ENCODE assay signal across 2 fruit fly cellular contexts in genomic region chr3R:10696371-10696777, dm6.
TF ChIP-seq lines count a peak whose summit lies in the region.

Gene pug (plus strand): TSS chr3R:10696534.
Gene CG14683 (plus strand): TSS chr3R:10696647.
Gene CG46459 (plus strand): TSS chr3R:10696647.

TF ChIP-seq in whole organism, adult, 20 proteins besides CTCF, POLR2A, EP300 and RAD21 (continued from another document):
- TF ChIP-seq CG12768 (GFP tag; optimal IDR thresholded peaks at IDR 0.05; lab: Kevin White, UChicago) (no peak), Hr96 (GFP tag; optimal IDR thresholded peaks at IDR 0.05; lab: Kevin White, UChicago) (peak; percentile 53)

TF ChIP-seq in whole organism, embryonic, 481 proteins besides CTCF, POLR2A, EP300 and RAD21 (continued from another document and continues in another):
- no peak for TF ChIP-seq CG10431 (GFP tag; optimal IDR thresholded peaks at IDR 0.05; lab: Kevin White, UChicago)
- no peak for TF ChIP-seq z (GFP tag; IDR thresholded peaks at IDR 0.05; lab: Robert Waterston, UW)
- peak; percentile 25 for TF ChIP-seq jumu (GFP tag; optimal IDR thresholded peaks at IDR 0.05; lab: Kevin White, UChicago)
- TF ChIP-seq HLH4C (GFP tag; IDR thresholded peaks at IDR 0.05; lab: Robert Waterston, UW; ENCODE audit: partially characterized antibody): peak; percentile 95
- TF ChIP-seq CG8388 (GFP tag; optimal IDR thresholded peaks at IDR 0.05; lab: Kevin White, UChicago): peak; percentile 8
- no peak for TF ChIP-seq CG17568 (GFP tag; optimal IDR thresholded peaks at IDR 0.05; lab: Kevin White, UChicago)
- no peak for TF ChIP-seq HHEX (GFP tag; optimal IDR thresholded peaks at IDR 0.05; lab: Kevin White, UChicago)
- TF ChIP-seq lilli (GFP tag; optimal IDR thresholded peaks at IDR 0.05; lab: Kevin White, UChicago): peak; percentile 74
- TF ChIP-seq odd (GFP tag; optimal IDR thresholded peaks at IDR 0.05; lab: Kevin White, UChicago): no peak
- no peak for TF ChIP-seq CG6813 (GFP tag; optimal IDR thresholded peaks at IDR 0.05; lab: Kevin White, UChicago)
- TF ChIP-seq inv (GFP tag; IDR thresholded peaks at IDR 0.05; lab: Robert Waterston, UW; ENCODE audit: partially characterized antibody): peak; percentile 98
- TF ChIP-seq tin (GFP tag; optimal IDR thresholded peaks at IDR 0.05; lab: Kevin White, UChicago): peak; percentile 36
- peak; percentile 99 for TF ChIP-seq CG13287 (GFP tag; IDR thresholded peaks at IDR 0.05; lab: Robert Waterston, UW; ENCODE audit: partially characterized antibody)
- TF ChIP-seq dm (GFP tag; optimal IDR thresholded peaks at IDR 0.05; lab: Kevin White, UChicago): peak; percentile 73
- peak; percentile 60 for TF ChIP-seq zfh2 (GFP tag; optimal IDR thresholded peaks at IDR 0.05; lab: Kevin White, UChicago)
- peak; percentile 94 for TF ChIP-seq Opbp (GFP tag; IDR thresholded peaks at IDR 0.05; lab: Robert Waterston, UW; ENCODE audit: partially characterized antibody)
- 0 out of 2 replicates have a peak, but pooled peaks have one; percentile 6 for TF ChIP-seq sisA (GFP tag; IDR thresholded peaks at IDR 0.05; lab: Robert Waterston, UW)
- TF ChIP-seq CG3163 (GFP tag; optimal IDR thresholded peaks at IDR 0.05; lab: Kevin White, UChicago): no peak
- TF ChIP-seq CG3726 (GFP tag; IDR thresholded peaks at IDR 0.05; lab: Robert Waterston, UW): no peak
- no peak; the same call in 1 of the 2 replicates for TF ChIP-seq CG6272 (GFP tag; IDR thresholded peaks at IDR 0.05; lab: Robert Waterston, UW)
- no peak for TF ChIP-seq esg (GFP tag; conservative IDR thresholded peaks at IDR 0.05; lab: Robert Waterston, UW)
- peak; percentile 21 for TF ChIP-seq CG4820 (GFP tag; optimal IDR thresholded peaks at IDR 0.05; lab: Kevin White, UChicago)
- peak; percentile 97 for TF ChIP-seq hb (GFP tag; IDR thresholded peaks at IDR 0.05; lab: Robert Waterston, UW; ENCODE audit: partially characterized antibody)
- peak; percentile 40 for TF ChIP-seq CG4424 (GFP tag; optimal IDR thresholded peaks at IDR 0.05; lab: Kevin White, UChicago)
- 0 out of 3 replicates have a peak, but pooled peaks have one; percentile 53 for TF ChIP-seq Dbx (GFP tag; IDR thresholded peaks at IDR 0.05; lab: Robert Waterston, UW)
- peak; percentile 20 for TF ChIP-seq en (GFP tag; optimal IDR thresholded peaks at IDR 0.05; lab: Kevin White, UChicago)
- peak; percentile 21 for TF ChIP-seq bab2 (GFP tag; optimal IDR thresholded peaks at IDR 0.05; lab: Kevin White, UChicago)
- no peak for TF ChIP-seq run (tag; optimal IDR thresholded peaks at IDR 0.05; lab: Kevin White, UChicago)
- peak; percentile 96 for TF ChIP-seq unc-4 (GFP tag; IDR thresholded peaks at IDR 0.05; lab: Robert Waterston, UW; ENCODE audit: partially characterized antibody)
- TF ChIP-seq CG15073 (GFP tag; optimal IDR thresholded peaks at IDR 0.05; lab: Kevin White, UChicago): no peak
- no peak for TF ChIP-seq CG4730 (GFP tag; IDR thresholded peaks at IDR 0.05; lab: Robert Waterston, UW)
- no peak for TF ChIP-seq chm (GFP tag; IDR thresholded peaks at IDR 0.05; lab: Robert Waterston, UW)
- TF ChIP-seq Trl (optimal IDR thresholded peaks at IDR 0.05; lab: Kevin White, UChicago): no peak
- TF ChIP-seq Trl (GFP tag; optimal IDR thresholded peaks at IDR 0.05; lab: Kevin White, UChicago): peak; percentile 73
- TF ChIP-seq CG17359 (tag; optimal IDR thresholded peaks at IDR 0.05; lab: Kevin White, UChicago): peak; percentile 8
- TF ChIP-seq CG16815 (GFP tag; optimal IDR thresholded peaks at IDR 0.05; lab: Kevin White, UChicago): no peak
- TF ChIP-seq phol (tag; optimal IDR thresholded peaks at IDR 0.05; lab: Kevin White, UChicago): peak; percentile 57
- TF ChIP-seq CG10462 (GFP tag; optimal IDR thresholded peaks at IDR 0.05; lab: Kevin White, UChicago): no peak
- TF ChIP-seq CG3995 (GFP tag; optimal IDR thresholded peaks at IDR 0.05; lab: Kevin White, UChicago): peak; percentile 45
- TF ChIP-seq maf-S (GFP tag; optimal IDR thresholded peaks at IDR 0.05; lab: Kevin White, UChicago): peak; percentile 41
- peak; percentile 38 for TF ChIP-seq Xbp1 (GFP tag; optimal IDR thresholded peaks at IDR 0.05; lab: Kevin White, UChicago)
- TF ChIP-seq CG15514 (GFP tag; optimal IDR thresholded peaks at IDR 0.05; lab: Kevin White, UChicago): peak; percentile 22
- peak; percentile 66 for TF ChIP-seq CG11504 (tag; optimal IDR thresholded peaks at IDR 0.05; lab: Kevin White, UChicago)
- no peak for TF ChIP-seq otp (GFP tag; IDR thresholded peaks at IDR 0.05; lab: Robert Waterston, UW)
- 0 out of 2 replicates have a peak, but pooled peaks have one; percentile 12 for TF ChIP-seq Ptx1 (GFP tag; IDR thresholded peaks at IDR 0.05; lab: Robert Waterston, UW)
- no peak for TF ChIP-seq sens-2 (GFP tag; IDR thresholded peaks at IDR 0.05; lab: Robert Waterston, UW)
- no peak for TF ChIP-seq CG34376 (GFP tag; optimal IDR thresholded peaks at IDR 0.05; lab: Kevin White, UChicago)
- TF ChIP-seq CG18011 (GFP tag; optimal IDR thresholded peaks at IDR 0.05; lab: Kevin White, UChicago): peak; percentile 2
- no peak for TF ChIP-seq CG12744 (GFP tag; optimal IDR thresholded peaks at IDR 0.05; lab: Kevin White, UChicago)
- no peak for TF ChIP-seq Kr (GFP tag; optimal IDR thresholded peaks at IDR 0.05; lab: Kevin White, UChicago)
- peak; percentile 71 for TF ChIP-seq mam (GFP tag; optimal IDR thresholded peaks at IDR 0.05; lab: Kevin White, UChicago)
- TF ChIP-seq CG10147 (GFP tag; optimal IDR thresholded peaks at IDR 0.05; lab: Kevin White, UChicago): peak; percentile 52
- TF ChIP-seq chinmo (GFP tag; IDR thresholded peaks at IDR 0.05; lab: Robert Waterston, UW; ENCODE audit: partially characterized antibody): peak; percentile 85; the same call in 3 of the 4 replicates
- TF ChIP-seq Drgx (GFP tag; IDR thresholded peaks at IDR 0.05; lab: Robert Waterston, UW): no peak
- TF ChIP-seq Myb (GFP tag; optimal IDR thresholded peaks at IDR 0.05; lab: Kevin White, UChicago): peak; percentile 93
- 0 out of 2 replicates have a peak, but pooled peaks have one; percentile 16 for TF ChIP-seq CG31224 (GFP tag; IDR thresholded peaks at IDR 0.05; lab: Robert Waterston, UW)
- peak; percentile 98 for TF ChIP-seq CG14860 (GFP tag; IDR thresholded peaks at IDR 0.05; lab: Robert Waterston, UW; ENCODE audit: partially characterized antibody)
- TF ChIP-seq CG14014 (GFP tag; IDR thresholded peaks at IDR 0.05; lab: Robert Waterston, UW): 0 out of 2 replicates have a peak, but pooled peaks have one; percentile 14
- TF ChIP-seq Dll (GFP tag; IDR thresholded peaks at IDR 0.05; lab: Robert Waterston, UW; ENCODE audit: partially characterized antibody): peak; percentile 99
- TF ChIP-seq CG2889 (GFP tag; IDR thresholded peaks at IDR 0.05; lab: Robert Waterston, UW): no peak
- peak; percentile 97 for TF ChIP-seq vnd (GFP tag; IDR thresholded peaks at IDR 0.05; lab: Robert Waterston, UW; ENCODE audit: partially characterized antibody)
- peak; percentile 62 for TF ChIP-seq CG13624 (GFP tag; optimal IDR thresholded peaks at IDR 0.05; lab: Kevin White, UChicago)
- no peak for TF ChIP-seq fd3F (GFP tag; optimal IDR thresholded peaks at IDR 0.05; lab: Kevin White, UChicago)
- peak; percentile 51 for TF ChIP-seq lbe (GFP tag; optimal IDR thresholded peaks at IDR 0.05; lab: Kevin White, UChicago)
- TF ChIP-seq cas (GFP tag; IDR thresholded peaks at IDR 0.05; lab: Robert Waterston, UW): no peak
- TF ChIP-seq p53 (GFP tag; optimal IDR thresholded peaks at IDR 0.05; lab: Kevin White, UChicago): peak; percentile 24
- TF ChIP-seq fru (optimal IDR thresholded peaks at IDR 0.05; lab: Kevin White, UChicago): no peak
- TF ChIP-seq mld (GFP tag; IDR thresholded peaks at IDR 0.05; lab: Robert Waterston, UW; ENCODE audit: partially characterized antibody): peak; percentile 91
- no peak for TF ChIP-seq NFAT (GFP tag; IDR thresholded peaks at IDR 0.05; lab: Robert Waterston, UW)
- peak; percentile 45 for TF ChIP-seq pum (GFP tag; optimal IDR thresholded peaks at IDR 0.05; lab: Kevin White, UChicago)
- TF ChIP-seq Chrac-16 (GFP tag; optimal IDR thresholded peaks at IDR 0.05; lab: Kevin White, UChicago): peak; percentile 8
- TF ChIP-seq HmgD (GFP tag; optimal IDR thresholded peaks at IDR 0.05; lab: Kevin White, UChicago): no peak
- TF ChIP-seq CG3847 (GFP tag; IDR thresholded peaks at IDR 0.05; lab: Robert Waterston, UW): peak; percentile 33; the same call in 1 of the 2 replicates
- peak; percentile 29 for TF ChIP-seq Sin3A (optimal IDR thresholded peaks at IDR 0.05; lab: Kevin White, UChicago)
- TF ChIP-seq zen (tag; optimal IDR thresholded peaks at IDR 0.05; lab: Kevin White, UChicago): peak; percentile 54
- TF ChIP-seq nerfin-2 (GFP tag; IDR thresholded peaks at IDR 0.05; lab: Robert Waterston, UW; ENCODE audit: partially characterized antibody): peak; percentile 94
- TF ChIP-seq CG17186 (GFP tag; optimal IDR thresholded peaks at IDR 0.05; lab: Kevin White, UChicago): peak; percentile 76
- no peak for TF ChIP-seq CG2202 (tag; optimal IDR thresholded peaks at IDR 0.05; lab: Kevin White, UChicago)
- peak; percentile 92 for TF ChIP-seq CG6791 (GFP tag; IDR thresholded peaks at IDR 0.05; lab: Robert Waterston, UW; ENCODE audit: partially characterized antibody)
- peak; percentile 17 for TF ChIP-seq Hr3 (GFP tag; optimal IDR thresholded peaks at IDR 0.05; lab: Kevin White, UChicago)
- peak; percentile 98 for TF ChIP-seq CG2129 (GFP tag; IDR thresholded peaks at IDR 0.05; lab: Robert Waterston, UW; ENCODE audit: partially characterized antibody)
- TF ChIP-seq tx (GFP tag; optimal IDR thresholded peaks at IDR 0.05; lab: Kevin White, UChicago): peak; percentile 18
- no peak for TF ChIP-seq CG12769 (tag; optimal IDR thresholded peaks at IDR 0.05; lab: Kevin White, UChicago)
- peak; percentile 25 for TF ChIP-seq CG13775 (GFP tag; optimal IDR thresholded peaks at IDR 0.05; lab: Kevin White, UChicago)
- TF ChIP-seq ems (GFP tag; optimal IDR thresholded peaks at IDR 0.05; lab: Kevin White, UChicago): peak; percentile 66
- no peak for TF ChIP-seq CG8765 (GFP tag; IDR thresholded peaks at IDR 0.05; lab: Robert Waterston, UW)
- TF ChIP-seq Sox100B (GFP tag; optimal IDR thresholded peaks at IDR 0.05; lab: Kevin White, UChicago): no peak
- TF ChIP-seq cad (GFP tag; optimal IDR thresholded peaks at IDR 0.05; lab: Kevin White, UChicago): no peak
- peak; percentile 15 for TF ChIP-seq CG8924 (tag; optimal IDR thresholded peaks at IDR 0.05; lab: Kevin White, UChicago)
- no peak for TF ChIP-seq org-1 (GFP tag; optimal IDR thresholded peaks at IDR 0.05; lab: Kevin White, UChicago)
- TF ChIP-seq D19A (tag; optimal IDR thresholded peaks at IDR 0.05; lab: Kevin White, UChicago): peak; percentile 1
- TF ChIP-seq CG10267 (tag; optimal IDR thresholded peaks at IDR 0.05; lab: Kevin White, UChicago): peak; percentile 93
- TF ChIP-seq CG10321 (GFP tag; IDR thresholded peaks at IDR 0.05; lab: Robert Waterston, UW): no peak
- TF ChIP-seq CG2875 (GFP tag; optimal IDR thresholded peaks at IDR 0.05; lab: Kevin White, UChicago): no peak
- TF ChIP-seq gsb-n (tag; optimal IDR thresholded peaks at IDR 0.05; lab: Kevin White, UChicago): no peak
- TF ChIP-seq CG1792 (GFP tag; optimal IDR thresholded peaks at IDR 0.05; lab: Kevin White, UChicago): no peak
- peak; percentile 70 for TF ChIP-seq CG9932 (GFP tag; IDR thresholded peaks at IDR 0.05; lab: Robert Waterston, UW)
- peak; percentile 45 for TF ChIP-seq MESR4 (GFP tag; optimal IDR thresholded peaks at IDR 0.05; lab: Kevin White, UChicago)
- TF ChIP-seq D19B (GFP tag; optimal IDR thresholded peaks at IDR 0.05; lab: Kevin White, UChicago): no peak
- peak; percentile 11 for TF ChIP-seq fu2 (GFP tag; optimal IDR thresholded peaks at IDR 0.05; lab: Kevin White, UChicago)
- TF ChIP-seq usp (GFP tag; optimal IDR thresholded peaks at IDR 0.05; lab: Kevin White, UChicago): no peak
- TF ChIP-seq Abd-B (GFP tag; optimal IDR thresholded peaks at IDR 0.05; lab: Kevin White, UChicago): no peak
- peak; percentile 31 for TF ChIP-seq CG12155 (GFP tag; optimal IDR thresholded peaks at IDR 0.05; lab: Kevin White, UChicago)
- TF ChIP-seq CG1647 (GFP tag; optimal IDR thresholded peaks at IDR 0.05; lab: Kevin White, UChicago): peak; percentile 74
- TF ChIP-seq Gsc (GFP tag; IDR thresholded peaks at IDR 0.05; lab: Robert Waterston, UW): no peak
- TF ChIP-seq CG30403 (GFP tag; optimal IDR thresholded peaks at IDR 0.05; lab: Kevin White, UChicago): peak; percentile 60
- no peak for TF ChIP-seq CG16779 (GFP tag; IDR thresholded peaks at IDR 0.05; lab: Robert Waterston, UW)
- no peak for TF ChIP-seq Ada2b (GFP tag; IDR thresholded peaks at IDR 0.05; lab: Robert Waterston, UW)
- no peak for TF ChIP-seq pita (GFP tag; optimal IDR thresholded peaks at IDR 0.05; lab: Kevin White, UChicago)
- peak; percentile 41 for TF ChIP-seq Hsf (GFP tag; optimal IDR thresholded peaks at IDR 0.05; lab: Kevin White, UChicago)
- peak; percentile 97 for TF ChIP-seq Med (GFP tag; lab: Kevin White, UChicago)
- no peak for TF ChIP-seq ab (GFP tag; optimal IDR thresholded peaks at IDR 0.05; lab: Kevin White, UChicago)
- no peak for TF ChIP-seq CG5953 (GFP tag; IDR thresholded peaks at IDR 0.05; lab: Robert Waterston, UW)
- peak; percentile 68 for TF ChIP-seq pzg (GFP tag; optimal IDR thresholded peaks at IDR 0.05; lab: Kevin White, UChicago)
- no peak for TF ChIP-seq dysf (GFP tag; IDR thresholded peaks at IDR 0.05; lab: Robert Waterston, UW)
- TF ChIP-seq ttk (GFP tag; IDR thresholded peaks at IDR 0.05; lab: Robert Waterston, UW): no peak
- peak; percentile 43 for TF ChIP-seq sd (tag; optimal IDR thresholded peaks at IDR 0.05; lab: Kevin White, UChicago)
- peak; percentile 45 for TF ChIP-seq CG17829 (tag; optimal IDR thresholded peaks at IDR 0.05; lab: Kevin White, UChicago)
- TF ChIP-seq Max (GFP tag; optimal IDR thresholded peaks at IDR 0.05; lab: Kevin White, UChicago): peak; percentile 25
- TF ChIP-seq CG15696 (tag; optimal IDR thresholded peaks at IDR 0.05; lab: Kevin White, UChicago): peak; percentile 2
- TF ChIP-seq CG12391 (tag; optimal IDR thresholded peaks at IDR 0.05; lab: Kevin White, UChicago): peak; percentile 46
- no peak for TF ChIP-seq CG30020 (tag; optimal IDR thresholded peaks at IDR 0.05; lab: Kevin White, UChicago)
- peak in 1 of 2 experiments; percentile 21 for TF ChIP-seq chif (GFP tag; optimal IDR thresholded peaks at IDR 0.05; lab: Kevin White, UChicago)
- peak; percentile 42; the same call in 1 of the 2 replicates for TF ChIP-seq CG32532 (GFP tag; IDR thresholded peaks at IDR 0.05; lab: Robert Waterston, UW)
- TF ChIP-seq Fer1 (GFP tag; optimal IDR thresholded peaks at IDR 0.05; lab: Kevin White, UChicago): no peak
- peak; percentile 17 for TF ChIP-seq pnt (GFP tag; optimal IDR thresholded peaks at IDR 0.05; lab: Kevin White, UChicago)
- no peak for TF ChIP-seq prd (optimal IDR thresholded peaks at IDR 0.05; lab: Kevin White, UChicago)
- peak; percentile 48; the same call in 1 of the 3 replicates for TF ChIP-seq prd (GFP tag; IDR thresholded peaks at IDR 0.05; lab: Robert Waterston, UW)
